Worm (Caenorhabditis elegans): ENCODE data around the gene C33F10.1.

- no peak for TF ChIP-seq aly-1 (tag; optimal IDR thresholded peaks at IDR 0.05)
- TF ChIP-seq tbx-37 (GFP tag; conservative IDR thresholded peaks at IDR 0.05), result no peak
- TF ChIP-seq ama-1 (optimal IDR thresholded peaks at IDR 0.05), result no peak
- no peak for TF ChIP-seq F13C5.2 (tag; optimal IDR thresholded peaks at IDR 0.05)
- no peak for TF ChIP-seq hnd-1 (tag; optimal IDR thresholded peaks at IDR 0.05)
- no peak for TF ChIP-seq hmg-4 (GFP tag; optimal IDR thresholded peaks at IDR 0.05)
Observed at ce11 chrII:4790687-4791086, 44.1 kb upstream of the C33F10.1 start.
